Worm (Caenorhabditis elegans): ENCODE measurements around the gene tbb-6.
A peak's percentile ranks its signal among the peaks of the same experiment; 100 is the strongest.

Gene tbb-6

ce11 chrV:12303453-12304077, 42.2 kb downstream of the tbb-6 start (continued):
- TF ChIP-seq ceh-16 (tag; optimal IDR thresholded peaks at IDR 0.05) (peak; percentile 85), unc-39 (tag; optimal IDR thresholded peaks at IDR 0.05) (peak; percentile 52), R02D3.7 (tag; optimal IDR thresholded peaks at IDR 0.05) (no peak), unc-55 (GFP tag; optimal IDR thresholded peaks at IDR 0.05) (peak; percentile 72), dmd-4 (tag; optimal IDR thresholded peaks at IDR 0.05) (no peak), nhr-237 (tag; optimal IDR thresholded peaks at IDR 0.05) (peak; percentile 57), mab-5 (tag; optimal IDR thresholded peaks at IDR 0.05) (peak; percentile 66)

- TF ChIP-seq lin-39 (tag; optimal IDR thresholded peaks at IDR 0.05): no peak
- no peak for TF ChIP-seq nhr-77 (tag; optimal IDR thresholded peaks at IDR 0.05)
- no peak for TF ChIP-seq C34F6.9 (tag; optimal IDR thresholded peaks at IDR 0.05)
- TF ChIP-seq Y55F3AM.14 (GFP tag; optimal IDR thresholded peaks at IDR 0.05): no peak
- no peak for TF ChIP-seq F13H6.1 (tag; optimal IDR thresholded peaks at IDR 0.05)
- TF ChIP-seq peb-1 (tag; optimal IDR thresholded peaks at IDR 0.05): no peak
- TF ChIP-seq sma-9 (GFP tag; optimal IDR thresholded peaks at IDR 0.05): no peak
- TF ChIP-seq sma-9 (tag; optimal IDR thresholded peaks at IDR 0.05): no peak
- TF ChIP-seq gmeb-1 (tag; optimal IDR thresholded peaks at IDR 0.05): no peak
- TF ChIP-seq blmp-1 (tag; optimal IDR thresholded peaks at IDR 0.05; ENCODE audit: insufficient read depth): no peak
- no peak for TF ChIP-seq crh-2 (tag; optimal IDR thresholded peaks at IDR 0.05)
- TF ChIP-seq unc-39 (tag; optimal IDR thresholded peaks at IDR 0.05): no peak
Observed at ce11 chrV:12305677-12306076, 44.3 kb downstream of the tbb-6 start.

ce11 chrV:12307011-12307540, 45.7 kb downstream of the tbb-6 start, which contains the start of gene srg-45:
TSS of gene srg-45 (plus strand) at chrV:12307490.
- TF ChIP-seq ztf-4 (tag; optimal IDR thresholded peaks at IDR 0.05) (no peak), ama-1 (optimal IDR thresholded peaks at IDR 0.05) (peak; percentile 20), nhr-25 (tag; optimal IDR thresholded peaks at IDR 0.05) (peak; percentile 9)

ce11 chrV:12310256-12310655, 48.9 kb downstream of the tbb-6 start, which contains the start of gene hpo-30:
TSS of gene hpo-30 (minus strand) at chrV:12310356.
- no peak for TF ChIP-seq nhr-23 (tag; optimal IDR thresholded peaks at IDR 0.05)
- no peak for TF ChIP-seq nhr-12 (tag; optimal IDR thresholded peaks at IDR 0.05)
- TF ChIP-seq lin-39 (tag; optimal IDR thresholded peaks at IDR 0.05): no peak
- no peak for TF ChIP-seq ceh-82 (tag; optimal IDR thresholded peaks at IDR 0.05)
- no peak for TF ChIP-seq ceh-16 (tag; optimal IDR thresholded peaks at IDR 0.05)
- no peak for TF ChIP-seq gmeb-1 (tag; optimal IDR thresholded peaks at IDR 0.05)
- no peak for TF ChIP-seq alr-1 (tag; optimal IDR thresholded peaks at IDR 0.05)
- no peak for TF ChIP-seq mdl-1 (tag; optimal IDR thresholded peaks at IDR 0.05)
- TF ChIP-seq peb-1 (tag; optimal IDR thresholded peaks at IDR 0.05): no peak
